Fruit fly (Drosophila melanogaster) whole organism, embryonic: ENCODE data around the gene Doc1.

Source experiments
- Abd-B ChIP-seq: fragments of 200-800 bp; sonication (Bioruptor generic); optimal IDR thresholded peaks from 2 replicates; lab custom pipeline; 2018; ENCODE audit warnings: missing biosample characterization, mild to moderate bottlenecking, missing genetic modification characterization, moderate library complexity
- CG10267 ChIP-seq: fragments of 200-800 bp; sonication (Bioruptor generic); optimal IDR thresholded peaks from 2 replicates; lab custom pipeline; 2018; ENCODE audit warnings: missing biosample characterization, mild to moderate bottlenecking, missing genetic modification characterization, moderate library complexity
- CG10274 ChIP-seq: fragments of 200-800 bp; sonication (Bioruptor generic); optimal IDR thresholded peaks from 3 replicates; lab custom pipeline; 2017; ENCODE audit warnings: missing biosample characterization, mild to moderate bottlenecking, missing genetic modification characterization
- CG10366 ChIP-seq: fragments of 200-800 bp; sonication (Bioruptor generic); IDR thresholded peaks from 2 replicates; pipeline ENCODE4 v1.3.6; 2022; ENCODE audit warnings: missing biosample characterization, missing genetic modification characterization
- CG10462 ChIP-seq: fragments of 200-800 bp; sonication (Bioruptor generic); optimal IDR thresholded peaks from 2 replicates; lab custom pipeline; 2016; ENCODE audit warnings: missing biosample characterization, missing genetic modification characterization
- CG12155 ChIP-seq: fragments of 200-800 bp; sonication (Bioruptor generic); optimal IDR thresholded peaks from 3 replicates; lab custom pipeline; 2016; ENCODE audit warnings: missing biosample characterization, missing genetic modification characterization
- CG12942 ChIP-seq: fragments of 200-800 bp; sonication (Bioruptor generic); optimal IDR thresholded peaks from 3 replicates; lab custom pipeline; 2016; ENCODE audit warnings: missing biosample characterization, missing genetic modification characterization
- CG16779 ChIP-seq: fragments of 200-800 bp; sonication (Bioruptor generic); IDR thresholded peaks from 2 replicates; pipeline ENCODE4 v1.3.6; 2022; ENCODE audit warnings: missing biosample characterization, missing genetic modification characterization
- CG16863 ChIP-seq: fragments of 200-800 bp; sonication (Bioruptor generic); optimal IDR thresholded peaks from 3 replicates; lab custom pipeline; 2016; ENCODE audit warnings: missing biosample characterization, missing genetic modification characterization
- CG17912 ChIP-seq: fragments of 200-800 bp; sonication (Bioruptor generic); optimal IDR thresholded peaks from 2 replicates; lab custom pipeline; 2018; ENCODE audit warnings: missing biosample characterization, mild to moderate bottlenecking, missing genetic modification characterization
- CG1832 ChIP-seq: fragments of 200-800 bp; sonication (Bioruptor generic); optimal IDR thresholded peaks from 2 replicates; lab custom pipeline; 2017; ENCODE audit warnings: missing biosample characterization, mild to moderate bottlenecking, missing genetic modification characterization, inconsistent platforms
- CG2199 ChIP-seq: fragments of 200-800 bp; sonication (Bioruptor generic); IDR thresholded peaks from 3 replicates; pipeline ENCODE4 v1.3.6; 2022; ENCODE audit warnings: missing biosample characterization, missing genetic modification characterization
- CG2889 ChIP-seq: fragments of 200-800 bp; sonication (Bioruptor generic); IDR thresholded peaks from 3 replicates; pipeline ENCODE4 v1.3.6; 2022; ENCODE audit warnings: missing biosample characterization, missing genetic modification characterization
- CG3065 ChIP-seq: fragments of 200-800 bp; sonication (Bioruptor generic); optimal IDR thresholded peaks from 2 replicates; lab custom pipeline; 2016; ENCODE audit warnings: missing biosample characterization, missing genetic modification characterization
- CG31365 ChIP-seq: fragments of 200-800 bp; sonication (Bioruptor generic); optimal IDR thresholded peaks from 2 replicates; lab custom pipeline; 2018; ENCODE audit warnings: missing biosample characterization, mild to moderate bottlenecking, missing genetic modification characterization
- CG32532 ChIP-seq: fragments of 200-800 bp; sonication (Bioruptor generic); IDR thresholded peaks from 2 replicates; pipeline ENCODE4 v1.3.6; 2022; ENCODE audit warnings: missing biosample characterization, missing genetic modification characterization
- CG4730 ChIP-seq: fragments of 200-800 bp; sonication (Bioruptor generic); IDR thresholded peaks from 2 replicates; pipeline ENCODE4 v1.3.6; 2022; ENCODE audit warnings: missing biosample characterization, missing genetic modification characterization
- CG6654 ChIP-seq: fragments of 200-800 bp; sonication (Bioruptor generic); optimal IDR thresholded peaks from 2 replicates; lab custom pipeline; 2017; ENCODE audit warnings: missing biosample characterization, mild to moderate bottlenecking, missing genetic modification characterization
- CG7745 ChIP-seq: fragments of 200-800 bp; sonication (Bioruptor generic); optimal IDR thresholded peaks from 2 replicates; lab custom pipeline; 2018; ENCODE audit warnings: missing biosample characterization, mild to moderate bottlenecking, missing genetic modification characterization, moderate library complexity
- CG7963 ChIP-seq: fragments of 200-800 bp; sonication (Bioruptor generic); IDR thresholded peaks from 3 replicates; pipeline ENCODE4 v1.3.6; 2022; ENCODE audit warnings: missing biosample characterization, missing genetic modification characterization; ENCODE audit not compliant: partially characterized antibody
- CG8359 ChIP-seq: fragments of 200-800 bp; sonication (Bioruptor generic); optimal IDR thresholded peaks from 2 replicates; lab custom pipeline; 2017; ENCODE audit warnings: missing biosample characterization, mild to moderate bottlenecking, missing genetic modification characterization, borderline replicate concordance
- CG9817 ChIP-seq: fragments of 200-800 bp; sonication (Bioruptor generic); optimal IDR thresholded peaks from 2 replicates; lab custom pipeline; 2018; ENCODE audit warnings: missing biosample characterization, mild to moderate bottlenecking, missing genetic modification characterization, moderate library complexity
- Camta ChIP-seq: fragments of 200-800 bp; sonication (Bioruptor generic); optimal IDR thresholded peaks from 2 replicates; lab custom pipeline; 2016; ENCODE audit warnings: missing biosample characterization, missing genetic modification characterization
- Dad ChIP-seq: fragments of 200-800 bp; sonication (Bioruptor generic); optimal IDR thresholded peaks from 3 replicates; lab custom pipeline; 2016; ENCODE audit warnings: missing biosample characterization, missing genetic modification characterization
- Gsc ChIP-seq: fragments of 200-800 bp; sonication (Bioruptor generic); IDR thresholded peaks from 2 replicates; pipeline ENCODE4 v1.3.6; 2022; ENCODE audit warnings: missing biosample characterization, missing genetic modification characterization
- HmgZ ChIP-seq: fragments of 200-800 bp; sonication (Bioruptor generic); optimal IDR thresholded peaks from 2 replicates; lab custom pipeline; 2018; ENCODE audit warnings: missing biosample characterization, mild to moderate bottlenecking, missing genetic modification characterization
- Lpt ChIP-seq: fragments of >200 bp; optimal IDR thresholded peaks from 2 replicates; lab custom pipeline; 2018; ENCODE audit warnings: missing biosample characterization, missing genetic modification characterization
- MTF-1 ChIP-seq: fragments of 200-800 bp; sonication (Bioruptor generic); optimal IDR thresholded peaks from 2 replicates; lab custom pipeline; 2018; ENCODE audit warnings: missing biosample characterization, mild to moderate bottlenecking, missing genetic modification characterization, borderline replicate concordance
- NfI ChIP-seq: fragments of 200-800 bp; sonication (Bioruptor generic); optimal IDR thresholded peaks from 3 replicates; lab custom pipeline; 2018; ENCODE audit warnings: missing biosample characterization, mild to moderate bottlenecking, missing genetic modification characterization, moderate library complexity
- Opbp ChIP-seq: fragments of 200-800 bp; sonication (Bioruptor generic); IDR thresholded peaks from 3 replicates; pipeline ENCODE4 v1.3.6; 2022; ENCODE audit warnings: missing biosample characterization, missing genetic modification characterization; ENCODE audit not compliant: partially characterized antibody
- Poxn ChIP-seq: fragments of 200-800 bp; sonication (Bioruptor generic); IDR thresholded peaks from 2 replicates; pipeline ENCODE4 v1.3.6; 2022; ENCODE audit warnings: missing biosample characterization, missing genetic modification characterization
- Rfx ChIP-seq: fragments of 200-800 bp; sonication (Bioruptor generic); IDR thresholded peaks from 2 replicates; pipeline ENCODE4 v1.3.6; 2022; ENCODE audit warnings: missing biosample characterization, missing genetic modification characterization
- Scr ChIP-seq: fragments of 200-800 bp; sonication (Bioruptor generic); IDR thresholded peaks from 2 replicates; pipeline ENCODE4 v1.3.6; 2022; ENCODE audit warnings: missing biosample characterization, missing genetic modification characterization; ENCODE audit not compliant: partially characterized antibody
- Vsx1 ChIP-seq: fragments of 200-800 bp; sonication (Bioruptor generic); optimal IDR thresholded peaks from 2 replicates; lab custom pipeline; 2017; ENCODE audit warnings: missing biosample characterization, mild to moderate bottlenecking, missing genetic modification characterization, missing genetic modification reagents
- ase ChIP-seq: fragments of 200-800 bp; sonication (Bioruptor generic); IDR thresholded peaks from 3 replicates; pipeline ENCODE4 v1.3.6; 2022; ENCODE audit warnings: missing biosample characterization, missing genetic modification characterization
- ato ChIP-seq: fragments of 200-800 bp; sonication (Bioruptor generic); IDR thresholded peaks from 2 replicates; pipeline ENCODE4 v1.3.6; 2022; ENCODE audit warnings: missing biosample characterization, missing genetic modification characterization; ENCODE audit not compliant: partially characterized antibody
- corto ChIP-seq: fragments of 200-800 bp; sonication (Bioruptor generic); optimal IDR thresholded peaks from 2 replicates; lab custom pipeline; 2016; ENCODE audit warnings: missing biosample characterization, mild to moderate bottlenecking, missing genetic modification characterization, moderate library complexity
- crp ChIP-seq, 2 experiments: fragments of 200-800 bp; sonication (Bioruptor generic); optimal IDR thresholded peaks; 2 replicates in 1 of 2; 3 replicates in 1 of 2; lab custom pipeline; 2017; ENCODE audit warnings: missing biosample characterization in 2 of 2, missing genetic modification characterization in 2 of 2, mild to moderate bottlenecking in 1 of 2, moderate library complexity in 1 of 2
- da ChIP-seq: fragments of 200-800 bp; sonication (Bioruptor generic); optimal IDR thresholded peaks from 2 replicates; lab custom pipeline; 2016; ENCODE audit warnings: missing biosample characterization, missing genetic modification characterization
- ewg ChIP-seq: fragments of 200-800 bp; sonication (Bioruptor generic); optimal IDR thresholded peaks from 3 replicates; lab custom pipeline; 2017; ENCODE audit warnings: mild to moderate bottlenecking, missing biosample characterization, missing genetic modification reagents, missing genetic modification characterization
- fd102C ChIP-seq: fragments of 200-800 bp; sonication (Bioruptor generic); optimal IDR thresholded peaks from 2 replicates; lab custom pipeline; 2018; ENCODE audit warnings: missing biosample characterization, mild to moderate bottlenecking, missing genetic modification characterization, moderate library complexity
- ftz-f1 ChIP-seq: fragments of 200-800 bp; sonication (Bioruptor generic); optimal IDR thresholded peaks from 2 replicates; lab custom pipeline; 2016; ENCODE audit warnings: missing biosample characterization, missing genetic modification characterization
- ken ChIP-seq: fragments of 200-800 bp; sonication (Bioruptor generic); IDR thresholded peaks from 3 replicates; pipeline ENCODE4 v1.3.6; 2022; ENCODE audit warnings: missing biosample characterization, missing genetic modification characterization
- sens-2 ChIP-seq: fragments of 200-800 bp; sonication (Bioruptor generic); IDR thresholded peaks from 2 replicates; pipeline ENCODE4 v1.3.6; 2022; ENCODE audit warnings: missing biosample characterization, missing genetic modification characterization
- sima ChIP-seq: fragments of 200-800 bp; sonication (Bioruptor generic); optimal IDR thresholded peaks from 2 replicates; lab custom pipeline; 2016; ENCODE audit warnings: missing biosample characterization, missing genetic modification characterization
- tio ChIP-seq: fragments of 200-800 bp; sonication (Bioruptor generic); optimal IDR thresholded peaks from 2 replicates; lab custom pipeline; 2017; ENCODE audit warnings: missing biosample characterization, missing genetic modification characterization, inconsistent platforms
- trh ChIP-seq: fragments of 200-800 bp; sonication (Bioruptor generic); optimal IDR thresholded peaks from 2 replicates; lab custom pipeline; 2016; ENCODE audit warnings: missing biosample characterization, missing genetic modification characterization
- vfl ChIP-seq: fragments of 200-800 bp; sonication (Bioruptor generic); optimal IDR thresholded peaks from 2 replicates; lab custom pipeline; 2016; ENCODE audit warnings: missing biosample characterization, missing genetic modification characterization
- vnd ChIP-seq: fragments of 200-800 bp; sonication (Bioruptor generic); IDR thresholded peaks from 3 replicates; pipeline ENCODE4 v1.3.6; 2022; ENCODE audit warnings: missing biosample characterization, missing genetic modification characterization; ENCODE audit not compliant: partially characterized antibody
- zf30C ChIP-seq: fragments of 200-800 bp; sonication (Bioruptor generic); optimal IDR thresholded peaks from 3 replicates; lab custom pipeline; 2018; ENCODE audit warnings: missing biosample characterization, mild to moderate bottlenecking, missing genetic modification characterization

The Doc1 gene

dm6 chr3L:8996173-8996767, 44.9 kb upstream of the Doc1 start (continued):
- peak; percentile 45 for TF ChIP-seq CG16863
- peak; percentile 41 for TF ChIP-seq CG12942 (GFP tag; lab: Kevin White, UChicago)
- TF ChIP-seq tio, result no peak
- TF ChIP-seq CG17912 (GFP tag; lab: Kevin White, UChicago), result no peak
- TF ChIP-seq crp (GFP tag; optimal IDR thresholded peaks at IDR 0.05; lab: Kevin White, UChicago), result no peak
- TF ChIP-seq ewg, result peak; percentile 58
- TF ChIP-seq MTF-1 (GFP tag; lab: Kevin White, UChicago), result peak; percentile 21
- TF ChIP-seq Gsc (GFP tag; lab: Robert Waterston, UW), result no peak
- no peak for TF ChIP-seq ftz-f1 (GFP tag; lab: Kevin White, UChicago)
- no peak for TF ChIP-seq vfl (GFP tag; lab: Kevin White, UChicago)
- TF ChIP-seq Poxn, result no peak
- TF ChIP-seq da, result no peak
- no peak for TF ChIP-seq CG1832
- TF ChIP-seq CG6654, result peak; percentile 24
- no peak for TF ChIP-seq CG9817 (tag; lab: Kevin White, UChicago)
- TF ChIP-seq CG12155 (GFP tag; lab: Kevin White, UChicago), result peak; percentile 43
- no peak for TF ChIP-seq Scr (GFP tag; lab: Robert Waterston, UW)
- TF ChIP-seq HmgZ, result peak; percentile 13
- TF ChIP-seq CG31365, result no peak
- TF ChIP-seq CG10462 (GFP tag; lab: Kevin White, UChicago), result no peak
- TF ChIP-seq Lpt (GFP tag; lab: Kevin White, UChicago), result no peak
- no peak for TF ChIP-seq vnd (GFP tag; lab: Robert Waterston, UW)
- TF ChIP-seq CG2199 (GFP tag; lab: Robert Waterston, UW), result 0 out of 3 replicates have a peak, but pooled peaks have one; percentile 42
- TF ChIP-seq sens-2 (GFP tag; lab: Robert Waterston, UW), result no peak
- TF ChIP-seq CG7745 (tag; lab: Kevin White, UChicago), result no peak
- peak; percentile 65 for TF ChIP-seq CG10366
- TF ChIP-seq corto (GFP tag; lab: Kevin White, UChicago), result peak; percentile 44
- no peak for TF ChIP-seq Vsx1 (GFP tag; lab: Kevin White, UChicago)
- TF ChIP-seq Rfx (GFP tag; lab: Robert Waterston, UW), result peak; percentile 58
- 0 out of 3 replicates have a peak, but pooled peaks have one; percentile 37 for TF ChIP-seq CG2889 (GFP tag; lab: Robert Waterston, UW)
- TF ChIP-seq NfI (GFP tag; lab: Kevin White, UChicago), result no peak
- no peak for TF ChIP-seq CG3065
- no peak for TF ChIP-seq fd102C
- no peak for TF ChIP-seq CG7963 (GFP tag; lab: Robert Waterston, UW)
- TF ChIP-seq CG10274, result no peak
- no peak for TF ChIP-seq ato
- TF ChIP-seq Dad (GFP tag; lab: Kevin White, UChicago), result no peak
- peak; percentile 15 for TF ChIP-seq CG8359
- peak; percentile 27 for TF ChIP-seq Camta (GFP tag; lab: Kevin White, UChicago)
- no peak for TF ChIP-seq Opbp (GFP tag; lab: Robert Waterston, UW)
- TF ChIP-seq trh (GFP tag; lab: Kevin White, UChicago), result no peak
- peak; percentile 57 for TF ChIP-seq CG10267 (tag; lab: Kevin White, UChicago)
- no peak for TF ChIP-seq CG4730 (GFP tag; lab: Robert Waterston, UW)
- peak; percentile 73 for TF ChIP-seq CG32532 (GFP tag; lab: Robert Waterston, UW)
- peak; percentile 82; the same call in 2 of the 3 replicates for TF ChIP-seq ken (GFP tag; lab: Robert Waterston, UW)
- peak; percentile 57; the same call in 2 of the 3 replicates for TF ChIP-seq ase (GFP tag; lab: Robert Waterston, UW)
- no peak for TF ChIP-seq zf30C (GFP tag; lab: Kevin White, UChicago)
- TF ChIP-seq Abd-B (GFP tag; lab: Kevin White, UChicago), result peak; percentile 58
- no peak for TF ChIP-seq sima (GFP tag; lab: Kevin White, UChicago)
- no peak for TF ChIP-seq CG16779
